Worm (Caenorhabditis elegans): Measurements from ENCODE around the gene daf-36.

DNA sequence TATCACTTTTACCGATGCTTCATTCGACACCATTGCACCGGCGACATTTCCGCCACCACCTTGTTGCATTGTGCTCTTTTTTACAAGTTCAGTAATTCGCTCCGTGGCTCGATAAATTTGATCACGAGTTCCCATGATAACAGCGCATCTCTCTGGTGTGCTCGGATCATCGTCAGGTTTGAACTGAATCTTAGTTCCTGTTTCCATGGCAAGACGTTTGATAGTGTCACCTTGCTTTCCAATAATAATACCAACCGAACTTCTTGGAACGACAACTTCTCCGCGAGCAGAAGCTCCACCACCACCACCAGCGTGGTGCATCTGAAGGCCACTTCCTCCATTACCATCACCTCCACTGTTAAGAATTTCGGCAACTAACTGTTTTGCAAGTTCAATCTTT is 11.7 kb upstream of the daf-36 start:
- TF ChIP-seq ceh-83 (GFP tag; optimal IDR thresholded peaks at IDR 0.05) (no peak), unc-39 (tag; optimal IDR thresholded peaks at IDR 0.05) (no peak), nhr-76 (tag; optimal IDR thresholded peaks at IDR 0.05) (no peak), elt-1 (tag; optimal IDR thresholded peaks at IDR 0.05; ENCODE audit: borderline replicate concordance, insufficient read depth) (no peak), lin-13 (tag; optimal IDR thresholded peaks at IDR 0.05) (no peak), elt-3 (tag; optimal IDR thresholded peaks at IDR 0.05) (no peak), snpc-4 (tag; optimal IDR thresholded peaks at IDR 0.05) (no peak), lsy-2 (tag; optimal IDR thresholded peaks at IDR 0.05) (no peak), nhr-28 (tag; optimal IDR thresholded peaks at IDR 0.05) (no peak), blmp-1 (tag; optimal IDR thresholded peaks at IDR 0.05) (no peak), ztf-11 (tag; optimal IDR thresholded peaks at IDR 0.05) (no peak), sptf-1 (tag; optimal IDR thresholded peaks at IDR 0.05) (no peak), ces-1 (GFP tag; optimal IDR thresholded peaks at IDR 0.05) (no peak), tbx-8 (GFP tag; optimal IDR thresholded peaks at IDR 0.05) (no peak)

Data from whole organism, mixed stage, embryonic.